Fruit fly (Drosophila melanogaster) whole organism, prepupa: ENCODE results near the gene CG9733.
A peak's percentile ranks its signal among the peaks of the same experiment; 100 is the strongest.

Experiments used
- Blimp-1 ChIP-seq: fragments of 200-800 bp; sonication (Bioruptor generic); optimal IDR thresholded peaks from 3 replicates; lab custom pipeline; 2017; ENCODE audit warnings: missing biosample characterization, missing genetic modification characterization, mild to moderate bottlenecking, moderate library complexity, missing genetic modification reagents
- CG10631 ChIP-seq: fragments of 200-800 bp; sonication (Bioruptor generic); optimal IDR thresholded peaks from 2 replicates; lab custom pipeline; 2016; ENCODE audit warnings: missing biosample characterization, missing genetic modification characterization
- CG10669 ChIP-seq: fragments of 200-800 bp; sonication (Bioruptor generic); optimal IDR thresholded peaks from 3 replicates; lab custom pipeline; 2018; ENCODE audit warnings: missing biosample characterization, mild to moderate bottlenecking, missing genetic modification characterization, moderate library complexity
- CG11294 ChIP-seq: fragments of 200-800 bp; sonication (Bioruptor generic); IDR thresholded peaks from 2 replicates; pipeline ENCODE4 v1.3.6; 2022; ENCODE audit warnings: missing biosample characterization, missing genetic modification characterization
- CG11762 ChIP-seq: fragments of 200-800 bp; sonication (Bioruptor generic); optimal IDR thresholded peaks from 3 replicates; lab custom pipeline; 2016; ENCODE audit warnings: missing biosample characterization, missing genetic modification characterization; ENCODE audit not compliant: insufficient read depth
- CG15336 ChIP-seq: fragments of 200-800 bp; sonication (Bioruptor generic); IDR thresholded peaks from 2 replicates; pipeline ENCODE4 v1.3.6; 2022; ENCODE audit warnings: missing biosample characterization, missing genetic modification characterization
- CG1621 ChIP-seq: fragments of 200-800 bp; sonication (Bioruptor generic); optimal IDR thresholded peaks from 3 replicates; lab custom pipeline; 2018; ENCODE audit warnings: missing biosample characterization, mild to moderate bottlenecking, missing genetic modification characterization
- CG16779 ChIP-seq: fragments of 200-800 bp; sonication (Bioruptor generic); optimal IDR thresholded peaks from 3 replicates; lab custom pipeline; 2017; ENCODE audit warnings: missing biosample characterization, mild to moderate bottlenecking, missing genetic modification characterization
- CG3032 ChIP-seq: fragments of 200-800 bp; optimal IDR thresholded peaks from 2 replicates; lab custom pipeline; 2019; ENCODE audit warnings: missing biosample characterization, mild to moderate bottlenecking, missing genetic modification characterization, moderate library complexity
- CG31627 ChIP-seq: fragments of 200-800 bp; sonication (Bioruptor generic); optimal IDR thresholded peaks from 3 replicates; lab custom pipeline; 2016; ENCODE audit warnings: missing biosample characterization, missing genetic modification characterization
- CG32006 ChIP-seq: fragments of 200-800 bp; sonication (Bioruptor generic); optimal IDR thresholded peaks from 3 replicates; lab custom pipeline; 2017; ENCODE audit warnings: missing biosample characterization, mild to moderate bottlenecking, missing genetic modification characterization
- CG34406 ChIP-seq: fragments of 200-800 bp; sonication (Bioruptor generic); optimal IDR thresholded peaks from 3 replicates; lab custom pipeline; 2016; ENCODE audit warnings: missing biosample characterization, missing genetic modification characterization
- CG3919 ChIP-seq: fragments of 200-800 bp; sonication (Bioruptor generic); optimal IDR thresholded peaks from 3 replicates; lab custom pipeline; 2016; ENCODE audit warnings: missing biosample characterization, missing genetic modification characterization
- CG4318 ChIP-seq: fragments of 200-800 bp; sonication (Bioruptor generic); optimal IDR thresholded peaks from 3 replicates; lab custom pipeline; 2017; ENCODE audit warnings: missing biosample characterization, mild to moderate bottlenecking, missing genetic modification characterization
- CG6792 ChIP-seq: fragments of 200-800 bp; sonication (Bioruptor generic); optimal IDR thresholded peaks from 3 replicates; lab custom pipeline; 2016; ENCODE audit warnings: missing biosample characterization, missing genetic modification characterization
- CG6854 ChIP-seq: fragments of 200-800 bp; sonication (Bioruptor generic); optimal IDR thresholded peaks from 2 replicates; lab custom pipeline; 2017; ENCODE audit warnings: missing biosample characterization, mild to moderate bottlenecking, missing genetic modification characterization
- CG7368 ChIP-seq: fragments of 200-800 bp; sonication (Bioruptor generic); optimal IDR thresholded peaks from 3 replicates; lab custom pipeline; 2016; ENCODE audit warnings: missing biosample characterization, missing genetic modification characterization
- CG8119 ChIP-seq: fragments of 200-800 bp; sonication (Bioruptor generic); IDR thresholded peaks from 3 replicates; pipeline ENCODE4 v1.3.6; 2022; ENCODE audit warnings: missing biosample characterization, missing genetic modification characterization
- CG8319 ChIP-seq: fragments of 200-800 bp; sonication (Bioruptor generic); optimal IDR thresholded peaks from 3 replicates; lab custom pipeline; 2016; ENCODE audit warnings: missing biosample characterization, missing genetic modification characterization
- CG8632 ChIP-seq: fragments of 200-800 bp; sonication (Bioruptor generic); optimal IDR thresholded peaks from 3 replicates; lab custom pipeline; 2016; ENCODE audit warnings: missing biosample characterization, missing genetic modification characterization
- CG9139 ChIP-seq: fragments of 200-800 bp; sonication (Bioruptor generic); optimal IDR thresholded peaks from 3 replicates; lab custom pipeline; 2017; ENCODE audit warnings: missing biosample characterization, mild to moderate bottlenecking, missing genetic modification characterization
- Eip78C ChIP-seq: fragments of 200-800 bp; sonication (Bioruptor generic); peaks from one replicate; lab custom pipeline; 2016; ENCODE audit warnings: missing biosample characterization, missing genetic modification characterization
- Eip93F ChIP-seq: fragments of 200-800 bp; sonication (Bioruptor generic); optimal IDR thresholded peaks from 2 replicates; lab custom pipeline; 2016; ENCODE audit warnings: missing biosample characterization, mild to moderate bottlenecking, missing genetic modification characterization
- Ets96B ChIP-seq: fragments of 200-800 bp; optimal IDR thresholded peaks from 2 replicates; lab custom pipeline; 2019; ENCODE audit warnings: missing biosample characterization, mild to moderate bottlenecking, missing genetic modification characterization, moderate library complexity
- Gug ChIP-seq: fragments of 200-800 bp; sonication (Bioruptor generic); IDR thresholded peaks from 2 replicates; pipeline ENCODE4 v1.3.6; 2022; ENCODE audit warnings: missing biosample characterization, missing genetic modification characterization
- Hr38 ChIP-seq: sonication (Bioruptor generic); optimal IDR thresholded peaks from 2 replicates; lab custom pipeline; 2016; ENCODE audit warnings: missing biosample characterization, missing genetic modification characterization
- Hr39 ChIP-seq: fragments of 200-800 bp; sonication (Bioruptor generic); optimal IDR thresholded peaks from 2 replicates; lab custom pipeline; 2016; ENCODE audit warnings: missing biosample characterization, missing genetic modification characterization
- Hr4 ChIP-seq: fragments of 200-800 bp; sonication (Bioruptor generic); optimal IDR thresholded peaks from 3 replicates; lab custom pipeline; 2016; ENCODE audit warnings: missing biosample characterization, missing genetic modification characterization
- Lpt ChIP-seq: fragments of 200-800 bp; sonication (Bioruptor generic); optimal IDR thresholded peaks from 3 replicates; lab custom pipeline; 2016; ENCODE audit warnings: missing biosample characterization, missing genetic modification characterization
- Met ChIP-seq: fragments of 200-800 bp; sonication (Bioruptor generic); optimal IDR thresholded peaks from 3 replicates; lab custom pipeline; 2016; ENCODE audit warnings: missing biosample characterization, missing genetic modification characterization
- OdsH ChIP-seq: fragments of 200-800 bp; sonication (Bioruptor generic); optimal IDR thresholded peaks from 3 replicates; lab custom pipeline; 2016; ENCODE audit warnings: missing biosample characterization, missing genetic modification characterization
- Smox ChIP-seq: fragments of 200-800 bp; sonication (Bioruptor generic); optimal IDR thresholded peaks from 3 replicates; lab custom pipeline; 2016; ENCODE audit warnings: missing biosample characterization, missing genetic modification characterization
- Sox102F ChIP-seq: fragments of 200-800 bp; sonication (Bioruptor generic); optimal IDR thresholded peaks from 2 replicates; lab custom pipeline; 2016; ENCODE audit warnings: missing biosample characterization, mild to moderate bottlenecking, missing genetic modification characterization
- Sox14 ChIP-seq: fragments of 200-800 bp; sonication (Bioruptor generic); optimal IDR thresholded peaks from 3 replicates; lab custom pipeline; 2016; ENCODE audit warnings: missing biosample characterization, missing genetic modification characterization
- Sox15 ChIP-seq: fragments of 200-800 bp; sonication (Bioruptor generic); optimal IDR thresholded peaks from 3 replicates; lab custom pipeline; 2016; ENCODE audit warnings: missing biosample characterization, missing genetic modification characterization
- achi ChIP-seq: fragments of 200-800 bp; sonication (Bioruptor generic); optimal IDR thresholded peaks from 3 replicates; lab custom pipeline; 2016; ENCODE audit warnings: missing biosample characterization, missing genetic modification characterization
- acj6 ChIP-seq: fragments of 200-800 bp; sonication (Bioruptor generic); optimal IDR thresholded peaks from 3 replicates; lab custom pipeline; 2016; ENCODE audit warnings: missing biosample characterization, missing genetic modification characterization
- dac ChIP-seq: fragments of 200-800 bp; sonication (Bioruptor generic); optimal IDR thresholded peaks from 2 replicates; lab custom pipeline; 2017; ENCODE audit warnings: missing biosample characterization, mild to moderate bottlenecking, missing genetic modification characterization
- dsx ChIP-seq: fragments of 200-800 bp; optimal IDR thresholded peaks from 3 replicates; lab custom pipeline; 2019; ENCODE audit warnings: missing biosample characterization, mild to moderate bottlenecking, missing genetic modification characterization, moderate library complexity; ENCODE audit not compliant: poor library complexity, severe bottlenecking
- eg ChIP-seq: fragments of 200-800 bp; sonication (Bioruptor generic); IDR thresholded peaks from 3 replicates; pipeline ENCODE4 v1.3.6; 2022; ENCODE audit warnings: missing biosample characterization, missing genetic modification characterization
- esn ChIP-seq: fragments of 200-800 bp; sonication (Bioruptor generic); optimal IDR thresholded peaks from 2 replicates; lab custom pipeline; 2016; ENCODE audit warnings: missing biosample characterization, mild to moderate bottlenecking, missing genetic modification characterization, moderate library complexity
- fd59A ChIP-seq: fragments of 200-800 bp; sonication (Bioruptor generic); optimal IDR thresholded peaks from 2 replicates; lab custom pipeline; 2017; ENCODE audit warnings: missing biosample characterization, mild to moderate bottlenecking, missing genetic modification characterization, missing genetic modification reagents
- fd85E ChIP-seq: fragments of 200-800 bp; sonication (Bioruptor generic); optimal IDR thresholded peaks from 3 replicates; lab custom pipeline; 2016; ENCODE audit warnings: missing biosample characterization, missing genetic modification characterization
- fkh ChIP-seq: fragments of 200-800 bp; sonication (Bioruptor generic); optimal IDR thresholded peaks from 3 replicates; lab custom pipeline; 2017; ENCODE audit warnings: missing biosample characterization, mild to moderate bottlenecking, missing genetic modification characterization, moderate library complexity
- net ChIP-seq: fragments of 200-800 bp; sonication (Bioruptor generic); optimal IDR thresholded peaks from 3 replicates; lab custom pipeline; 2016; ENCODE audit warnings: missing biosample characterization, missing genetic modification characterization
- pdm3 ChIP-seq: fragments of 200-800 bp; sonication (Bioruptor generic); optimal IDR thresholded peaks from 3 replicates; lab custom pipeline; 2016; ENCODE audit warnings: missing biosample characterization, missing genetic modification characterization
- svp ChIP-seq: fragments of 200-800 bp; sonication (Bioruptor generic); peaks from one replicate; lab custom pipeline; 2016; ENCODE audit warnings: missing biosample characterization, missing genetic modification characterization
- topi ChIP-seq: fragments of 200-800 bp; sonication (Bioruptor generic); optimal IDR thresholded peaks from 3 replicates; lab custom pipeline; 2016; ENCODE audit warnings: missing biosample characterization, missing genetic modification characterization

Gene CG9733

dm6 chr3R:30270318-30271119, 24.0 kb upstream of the CG9733 start (continued):
- TF ChIP-seq CG3032 (tag; lab: Kevin White, UChicago) (peak; percentile 65), Lpt (GFP tag; lab: Kevin White, UChicago) (peak; percentile 55), Sox14 (peak; percentile 34), CG10669 (GFP tag; lab: Kevin White, UChicago) (peak; percentile 52), Sox102F (GFP tag; lab: Kevin White, UChicago) (peak; percentile 2), eg (GFP tag; lab: Robert Waterston, UW) (no peak), Sox15 (GFP tag; lab: Kevin White, UChicago) (no peak), Hr39 (no peak), Met (GFP tag; lab: Kevin White, UChicago) (no peak), achi (peak; percentile 59), Smox (no peak), dac (GFP tag; lab: Kevin White, UChicago) (peak; percentile 25), CG8632 (peak; percentile 34), CG11294 (no peak), CG6854 (GFP tag; lab: Kevin White, UChicago) (peak; percentile 40), Eip93F (no peak), fkh (GFP tag; lab: Kevin White, UChicago) (no peak), CG7368 (GFP tag; lab: Kevin White, UChicago) (peak; percentile 6), CG6792 (GFP tag; lab: Kevin White, UChicago) (peak; percentile 3), Blimp-1 (no peak), CG11762 (GFP tag; lab: Kevin White, UChicago) (peak; percentile 18), net (no peak), dsx (peak; percentile 27), CG3919 (peak; percentile 56), Ets96B (tag; lab: Kevin White, UChicago) (peak; percentile 63), acj6 (GFP tag; lab: Kevin White, UChicago) (peak; percentile 41), CG8119 (GFP tag; lab: Robert Waterston, UW) (peak; percentile 67; the same call in 2 of the 3 replicates), fd59A (GFP tag; lab: Kevin White, UChicago) (peak; percentile 48), CG10631 (GFP tag; lab: Kevin White, UChicago) (peak; percentile 64), CG32006 (peak; percentile 75), CG1621 (peak; percentile 58), OdsH (GFP tag; lab: Kevin White, UChicago) (peak; percentile 49)

dm6 chr3R:30268733-30269132, 22.2 kb upstream of the CG9733 start:
- TF ChIP-seq CG7368 (GFP tag; lab: Kevin White, UChicago) (peak; percentile 50), pdm3 (GFP tag; lab: Kevin White, UChicago) (peak; percentile 33), Eip93F (no peak), CG6854 (GFP tag; lab: Kevin White, UChicago) (no peak), fd85E (GFP tag; lab: Kevin White, UChicago) (no peak), CG9139 (GFP tag; lab: Kevin White, UChicago) (no peak), dac (GFP tag; lab: Kevin White, UChicago) (no peak), Smox (peak; percentile 35), CG11294 (no peak), CG34406 (GFP tag; lab: Kevin White, UChicago) (peak; percentile 10), CG31627 (GFP tag; lab: Kevin White, UChicago) (peak; percentile 40), CG10669 (GFP tag; lab: Kevin White, UChicago) (peak; percentile 0), Hr38 (GFP tag; lab: Kevin White, UChicago) (no peak), Sox102F (GFP tag; lab: Kevin White, UChicago) (peak; percentile 13), Hr4 (peak; percentile 13), CG3032 (tag; lab: Kevin White, UChicago) (no peak), CG32006 (peak; percentile 38), Sox14 (peak; percentile 29), CG10631 (GFP tag; lab: Kevin White, UChicago) (peak; percentile 39), CG16779 (tag; lab: Kevin White, UChicago) (no peak), Eip78C (peak; percentile 78), CG15336 (peak; percentile 44), CG8319 (GFP tag; lab: Kevin White, UChicago) (peak; percentile 31), CG4318 (GFP tag; lab: Kevin White, UChicago) (no peak), topi (GFP tag; lab: Kevin White, UChicago) (peak; percentile 49), svp (GFP tag; lab: Kevin White, UChicago) (peak; percentile 64), Gug (no peak), acj6 (GFP tag; lab: Kevin White, UChicago) (peak; percentile 33), fd59A (GFP tag; lab: Kevin White, UChicago) (no peak), OdsH (GFP tag; lab: Kevin White, UChicago) (peak; percentile 30), Blimp-1 (no peak), esn (GFP tag; lab: Kevin White, UChicago) (peak; percentile 47), CG3919 (peak; percentile 40), CG1621 (no peak)
